Fruit fly (Drosophila melanogaster) whole organism, embryonic: ENCODE results near the gene CG33986.
A peak's percentile ranks its signal among the peaks of the same experiment; 100 is the strongest.

Source experiments
- ATbp ChIP-seq: fragments of 200-800 bp; sonication (Bioruptor generic); optimal IDR thresholded peaks from 2 replicates; lab custom pipeline; 2017; ENCODE audit warnings: missing biosample characterization, mild to moderate bottlenecking, missing genetic modification characterization, missing genetic modification reagents
- CG11456 ChIP-seq: fragments of 200-800 bp; sonication (Bioruptor generic); IDR thresholded peaks from 3 replicates; pipeline ENCODE4 v1.3.6; 2022; ENCODE audit warnings: missing biosample characterization, missing genetic modification characterization
- CG13296 ChIP-seq: fragments of 200-800 bp; sonication (Bioruptor generic); optimal IDR thresholded peaks from 3 replicates; lab custom pipeline; 2018; ENCODE audit warnings: missing biosample characterization, mild to moderate bottlenecking, missing genetic modification characterization
- CG13894 ChIP-seq: fragments of 200-800 bp; sonication (Bioruptor generic); optimal IDR thresholded peaks from 3 replicates; lab custom pipeline; 2018; ENCODE audit warnings: missing biosample characterization, mild to moderate bottlenecking, missing genetic modification characterization, moderate library complexity
- CG2199 ChIP-seq: fragments of 200-800 bp; sonication (Bioruptor generic); IDR thresholded peaks from 3 replicates; pipeline ENCODE4 v1.3.6; 2022; ENCODE audit warnings: missing biosample characterization, missing genetic modification characterization
- CG30431 ChIP-seq: fragments of 200-800 bp; sonication (Bioruptor generic); optimal IDR thresholded peaks from 2 replicates; lab custom pipeline; 2017; ENCODE audit warnings: missing biosample characterization, missing genetic modification characterization
- CG3065 ChIP-seq: fragments of 200-800 bp; sonication (Bioruptor generic); optimal IDR thresholded peaks from 2 replicates; lab custom pipeline; 2016; ENCODE audit warnings: missing biosample characterization, missing genetic modification characterization
- CG31441 ChIP-seq: fragments of 200-800 bp; sonication (Bioruptor generic); IDR thresholded peaks from 2 replicates; pipeline ENCODE4 v1.3.6; 2022; ENCODE audit warnings: missing biosample characterization, missing genetic modification characterization
- CG3163 ChIP-seq: fragments of 200-800 bp; sonication (Bioruptor generic); optimal IDR thresholded peaks from 3 replicates; lab custom pipeline; 2016; ENCODE audit warnings: missing biosample characterization, missing genetic modification characterization
- CG32772 ChIP-seq: fragments of 200-800 bp; sonication (Bioruptor generic); IDR thresholded peaks from 2 replicates; pipeline ENCODE4 v1.3.6; 2022; ENCODE audit warnings: missing biosample characterization, missing genetic modification characterization
- CG5180 ChIP-seq: fragments of 200-800 bp; sonication (Bioruptor generic); optimal IDR thresholded peaks from 3 replicates; lab custom pipeline; 2017; ENCODE audit warnings: missing biosample characterization, missing genetic modification characterization, mild to moderate bottlenecking, moderate library complexity, missing genetic modification reagents
- CG6175 ChIP-seq: fragments of 200-800 bp; sonication (Bioruptor generic); IDR thresholded peaks from 3 replicates; pipeline ENCODE4 v1.3.6; 2022; ENCODE audit warnings: missing biosample characterization, missing genetic modification characterization
- CG6272 ChIP-seq: fragments of 200-800 bp; sonication (Bioruptor generic); IDR thresholded peaks from 2 replicates; pipeline ENCODE4 v1.3.6; 2022; ENCODE audit warnings: missing biosample characterization, missing genetic modification characterization
- CG8924 ChIP-seq: fragments of 200-800 bp; optimal IDR thresholded peaks from 3 replicates; lab custom pipeline; 2019; ENCODE audit warnings: missing biosample characterization, mild to moderate bottlenecking, missing genetic modification characterization, moderate library complexity
- Dad ChIP-seq: fragments of 200-800 bp; sonication (Bioruptor generic); optimal IDR thresholded peaks from 3 replicates; lab custom pipeline; 2016; ENCODE audit warnings: missing biosample characterization, missing genetic modification characterization
- Gug ChIP-seq: fragments of 200-800 bp; sonication (Bioruptor generic); IDR thresholded peaks from 4 replicates; pipeline ENCODE4 v1.3.6; 2022; ENCODE audit warnings: missing biosample characterization, missing genetic modification characterization
- Hr78 ChIP-seq, 2 experiments: fragments of 200-800 bp in 1 of 2; fragments of >200 bp in 1 of 2; sonication (Bioruptor generic) in 1 of 2; optimal IDR thresholded peaks; 2 replicates each; lab custom pipeline; 2017 to 2019; ENCODE audit warnings: missing biosample characterization in 2 of 2, missing genetic modification characterization in 2 of 2, mild to moderate bottlenecking in 1 of 2, moderate library complexity in 1 of 2
- MBD-R2 ChIP-seq: fragments of 200-800 bp; sonication (Bioruptor generic); IDR thresholded peaks from 2 replicates; pipeline ENCODE4 v1.3.6; 2022; ENCODE audit warnings: missing biosample characterization, missing genetic modification characterization
- Nf-YB ChIP-seq: fragments of 200-800 bp; sonication (Bioruptor generic); optimal IDR thresholded peaks from 3 replicates; lab custom pipeline; 2019; ENCODE audit warnings: missing biosample characterization, mild to moderate bottlenecking, missing genetic modification characterization, moderate library complexity
- Nf-YC ChIP-seq: fragments of 200-800 bp; optimal IDR thresholded peaks from 3 replicates; lab custom pipeline; 2019; ENCODE audit warnings: missing biosample characterization, mild to moderate bottlenecking, missing genetic modification characterization, moderate library complexity
- Scr ChIP-seq: fragments of 200-800 bp; sonication (Bioruptor generic); IDR thresholded peaks from 2 replicates; pipeline ENCODE4 v1.3.6; 2022; ENCODE audit warnings: missing biosample characterization, missing genetic modification characterization; ENCODE audit not compliant: partially characterized antibody
- Six4 ChIP-seq: fragments of 200-800 bp; sonication (Bioruptor generic); optimal IDR thresholded peaks from 2 replicates; lab custom pipeline; 2016; ENCODE audit warnings: missing biosample characterization, missing genetic modification characterization
- Trl ChIP-seq, 3 experiments: fragments of >200 bp in 2 of 3; fragments of 200-800 bp in 1 of 3; sonication (Bioruptor generic) in 1 of 3; optimal IDR thresholded peaks; 2 replicates in 1 of 3; 3 replicates in 2 of 3; lab custom pipeline; 2016 to 2017; ENCODE audit warnings: missing biosample characterization in 1 of 3, missing genetic modification characterization in 1 of 3
- Xbp1 ChIP-seq: fragments of 200-800 bp; sonication (Bioruptor generic); optimal IDR thresholded peaks from 3 replicates; lab custom pipeline; 2016; ENCODE audit warnings: missing biosample characterization, mild to moderate bottlenecking, missing genetic modification characterization
- abd-A ChIP-seq: fragments of 200-800 bp; sonication (Bioruptor generic); optimal IDR thresholded peaks from 3 replicates; lab custom pipeline; 2019; ENCODE audit warnings: missing biosample characterization, mild to moderate bottlenecking, missing genetic modification characterization, moderate library complexity
- ara ChIP-seq: fragments of 200-800 bp; sonication (Bioruptor generic); IDR thresholded peaks from 2 replicates; pipeline ENCODE4 v1.3.6; 2022; ENCODE audit warnings: missing biosample characterization, missing genetic modification characterization
- cad ChIP-seq: fragments of >200 bp; optimal IDR thresholded peaks from 2 replicates; lab custom pipeline; 2017; ENCODE audit warnings: missing biosample characterization, missing genetic modification characterization
- cg ChIP-seq: fragments of 200-800 bp; sonication (Bioruptor generic); optimal IDR thresholded peaks from 3 replicates; lab custom pipeline; 2019; ENCODE audit warnings: missing biosample characterization, mild to moderate bottlenecking, missing genetic modification characterization, moderate library complexity
- croc ChIP-seq: fragments of 200-800 bp; sonication (Bioruptor generic); conservative IDR thresholded peaks from 3 replicates; pipeline ENCODE4 v1.3.6; 2022; ENCODE audit warnings: missing biosample characterization, missing genetic modification characterization
- dpn ChIP-seq, 2 experiments: fragments of 200-800 bp; sonication (Bioruptor generic); optimal IDR thresholded peaks; 3 replicates each; lab custom pipeline; 2016; ENCODE audit warnings: missing biosample characterization in 2 of 2, missing genetic modification characterization in 2 of 2
- en ChIP-seq: fragments of 200-800 bp; sonication (Bioruptor generic); optimal IDR thresholded peaks from 2 replicates; lab custom pipeline; 2016; ENCODE audit warnings: missing biosample characterization, missing genetic modification characterization
- esg ChIP-seq: fragments of 200-800 bp; sonication (Bioruptor generic); conservative IDR thresholded peaks from 2 replicates; pipeline ENCODE4 v1.3.6; 2022; ENCODE audit warnings: missing biosample characterization, missing genetic modification characterization
- exex ChIP-seq: fragments of 200-800 bp; sonication (Bioruptor generic); optimal IDR thresholded peaks from 4 replicates; lab custom pipeline; 2018; ENCODE audit warnings: missing biosample characterization, mild to moderate bottlenecking, missing genetic modification characterization, moderate library complexity
- gcm2 ChIP-seq: fragments of 200-800 bp; sonication (Bioruptor generic); optimal IDR thresholded peaks from 2 replicates; lab custom pipeline; 2016; ENCODE audit warnings: missing biosample characterization, missing genetic modification characterization
- kah ChIP-seq: fragments of 200-800 bp; sonication (Bioruptor generic); optimal IDR thresholded peaks from 2 replicates; lab custom pipeline; 2018; ENCODE audit warnings: missing biosample characterization, mild to moderate bottlenecking, missing genetic modification characterization
- kni ChIP-seq: fragments of 200-800 bp; sonication (Bioruptor generic); optimal IDR thresholded peaks from 3 replicates; lab custom pipeline; 2017; ENCODE audit warnings: mild to moderate bottlenecking, missing biosample characterization, missing genetic modification reagents, missing genetic modification characterization
- lmd ChIP-seq: fragments of 200-800 bp; sonication (Bioruptor generic); IDR thresholded peaks from 2 replicates; pipeline ENCODE4 v1.3.6; 2022; ENCODE audit warnings: missing biosample characterization, missing genetic modification characterization
- mld ChIP-seq: fragments of 200-800 bp; sonication (Bioruptor generic); IDR thresholded peaks from 3 replicates; pipeline ENCODE4 v1.3.6; 2022; ENCODE audit warnings: missing biosample characterization, missing genetic modification characterization; ENCODE audit not compliant: partially characterized antibody
- nerfin-1 ChIP-seq: fragments of 200-800 bp; sonication (Bioruptor generic); optimal IDR thresholded peaks from 3 replicates; lab custom pipeline; 2019; ENCODE audit warnings: missing biosample characterization, mild to moderate bottlenecking, missing genetic modification characterization, moderate library complexity
- nerfin-2 ChIP-seq: fragments of 200-800 bp; sonication (Bioruptor generic); IDR thresholded peaks from 2 replicates; pipeline ENCODE4 v1.3.6; 2022; ENCODE audit warnings: missing biosample characterization, missing genetic modification characterization; ENCODE audit not compliant: partially characterized antibody
- nom ChIP-seq: fragments of 200-800 bp; sonication (Bioruptor generic); optimal IDR thresholded peaks from 2 replicates; lab custom pipeline; 2017; ENCODE audit warnings: missing biosample characterization, missing genetic modification characterization, mild to moderate bottlenecking, moderate library complexity, missing genetic modification reagents
- pnt ChIP-seq: fragments of 200-800 bp; sonication (Bioruptor generic); optimal IDR thresholded peaks from 3 replicates; lab custom pipeline; 2016; ENCODE audit warnings: missing biosample characterization, missing genetic modification characterization
- run ChIP-seq: fragments of 200-800 bp; sonication (Bioruptor generic); optimal IDR thresholded peaks from 3 replicates; lab custom pipeline; 2018; ENCODE audit warnings: missing biosample characterization, mild to moderate bottlenecking, missing genetic modification characterization
- scrt ChIP-seq: fragments of 200-800 bp; sonication (Bioruptor generic); optimal IDR thresholded peaks from 2 replicates; lab custom pipeline; 2018; ENCODE audit warnings: missing biosample characterization, mild to moderate bottlenecking, missing genetic modification characterization, moderate library complexity
- sens ChIP-seq: fragments of 200-800 bp; sonication (Bioruptor generic); peaks from one replicate; lab custom pipeline; 2016; ENCODE audit warnings: missing biosample characterization, missing genetic modification characterization
- sqz ChIP-seq: fragments of 200-800 bp; sonication (Bioruptor generic); optimal IDR thresholded peaks from 3 replicates; lab custom pipeline; 2018; ENCODE audit warnings: missing biosample characterization, mild to moderate bottlenecking, missing genetic modification characterization
- ssp ChIP-seq: fragments of 200-800 bp; sonication (Bioruptor generic); IDR thresholded peaks from 2 replicates; pipeline ENCODE4 v1.3.6; 2022; ENCODE audit warnings: missing biosample characterization, missing genetic modification characterization
- twi ChIP-seq: fragments of 200-800 bp; optimal IDR thresholded peaks from 2 replicates; lab custom pipeline; 2019; ENCODE audit warnings: missing biosample characterization, mild to moderate bottlenecking, missing genetic modification characterization, moderate library complexity
- tx ChIP-seq: fragments of 200-800 bp; sonication (Bioruptor generic); optimal IDR thresholded peaks from 2 replicates; lab custom pipeline; 2016; ENCODE audit warnings: missing biosample characterization, missing genetic modification characterization
- zfh1 ChIP-seq: fragments of 200-800 bp; sonication (Bioruptor generic); IDR thresholded peaks from 3 replicates; pipeline ENCODE4 v1.3.6; 2022; ENCODE audit warnings: missing biosample characterization, missing genetic modification characterization

The CG33986 gene

DNA sequence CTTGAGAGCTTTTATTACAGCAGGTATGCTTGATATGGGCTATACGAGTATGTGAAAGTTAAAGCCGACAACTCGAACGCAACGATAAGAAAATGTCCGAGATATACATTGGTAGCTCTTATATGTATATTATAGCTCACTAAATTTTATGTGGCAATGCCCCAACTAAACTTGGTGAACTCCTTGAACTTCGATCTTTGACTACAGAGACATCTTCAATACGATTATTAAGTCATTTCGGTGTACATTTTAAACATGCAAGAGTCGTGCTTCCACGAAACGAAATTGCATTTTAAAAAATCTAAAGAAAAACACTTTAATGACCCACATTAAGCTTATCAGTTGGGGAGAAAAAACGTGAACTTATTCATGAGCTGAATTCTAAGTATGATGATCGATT is 11.5 kb upstream of the CG33986 start:
- TF ChIP-seq cad (GFP tag; lab: Kevin White, UChicago) (no peak), mld (no peak), Gug (GFP tag; lab: Robert Waterston, UW) (no peak), CG2199 (GFP tag; lab: Robert Waterston, UW) (peak; percentile 70; the same call in 2 of the 3 replicates), ssp (no peak), CG31441 (GFP tag; lab: Robert Waterston, UW) (no peak), run (tag; lab: Kevin White, UChicago) (no peak), Hr78 (GFP tag; optimal IDR thresholded peaks at IDR 0.05; lab: Kevin White, UChicago) (peak in 1 of 2 experiments; percentile 65), nerfin-2 (GFP tag; lab: Robert Waterston, UW) (no peak), Six4 (GFP tag; lab: Kevin White, UChicago) (no peak), lmd (GFP tag; lab: Robert Waterston, UW) (no peak), CG8924 (tag; lab: Kevin White, UChicago) (no peak), CG5180 (GFP tag; lab: Kevin White, UChicago) (no peak), exex (tag; lab: Kevin White, UChicago) (peak; percentile 35)
- TF ChIP-seq, all 482 proteins: peak for 3

DNA sequence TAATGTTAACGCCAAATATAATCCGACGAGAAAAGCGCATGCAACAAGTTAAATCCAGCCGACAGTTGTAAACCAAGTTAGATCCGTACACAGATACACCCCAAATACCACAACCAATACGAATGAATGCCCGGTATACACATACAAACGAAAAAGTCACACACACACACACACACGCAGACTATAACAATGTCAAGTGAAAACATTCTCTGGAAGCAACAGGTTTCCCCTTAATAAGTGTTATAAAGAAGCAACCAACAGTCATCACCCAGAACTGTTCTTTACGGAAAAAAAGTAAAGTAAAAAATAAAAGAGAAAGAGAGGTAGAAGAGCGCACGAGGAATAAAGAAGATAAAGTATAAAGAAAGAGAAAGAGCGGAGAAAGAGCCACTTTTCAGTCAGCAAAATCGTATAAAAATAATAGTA is 10.8 kb upstream of the CG33986 start:
- TF ChIP-seq CG13296 (GFP tag; lab: Kevin White, UChicago) (no peak), kah (GFP tag; lab: Kevin White, UChicago) (peak; percentile 83), CG13894 (tag; lab: Kevin White, UChicago) (peak; percentile 5), scrt (GFP tag; lab: Kevin White, UChicago) (peak; percentile 95), ATbp (GFP tag; lab: Kevin White, UChicago) (no peak), CG3163 (GFP tag; lab: Kevin White, UChicago) (peak; percentile 75), CG5180 (GFP tag; lab: Kevin White, UChicago) (peak; percentile 54), CG30431 (GFP tag; lab: Kevin White, UChicago) (no peak), CG6272 (GFP tag; lab: Robert Waterston, UW) (no peak), Dad (no peak), Scr (GFP tag; lab: Robert Waterston, UW) (no peak), dpn (GFP tag; optimal IDR thresholded peaks at IDR 0.05; lab: Kevin White, UChicago) (no peak), nerfin-1 (tag; lab: Kevin White, UChicago) (peak; percentile 53), sens (GFP tag; lab: Kevin White, UChicago) (peak; percentile 38), nom (GFP tag; lab: Kevin White, UChicago) (peak; percentile 52), esg (no peak), MBD-R2 (GFP tag; lab: Robert Waterston, UW) (no peak), sqz (GFP tag; lab: Kevin White, UChicago) (peak; percentile 56), Xbp1 (GFP tag; lab: Kevin White, UChicago) (no peak), twi (tag; lab: Kevin White, UChicago) (no peak), CG32772 (GFP tag; lab: Robert Waterston, UW) (no peak), Nf-YC (tag; lab: Kevin White, UChicago) (peak; percentile 42), tx (GFP tag; lab: Kevin White, UChicago) (no peak), abd-A (tag; lab: Kevin White, UChicago) (peak; percentile 56), CG11456 (GFP tag; lab: Robert Waterston, UW) (no peak), CG6175 (GFP tag; lab: Robert Waterston, UW) (no peak), zfh1 (GFP tag; lab: Robert Waterston, UW) (0 out of 3 replicates have a peak, but pooled peaks have one; percentile 16), kni (GFP tag; lab: Kevin White, UChicago) (peak; percentile 70), croc (GFP tag; lab: Robert Waterston, UW) (no peak), ara (GFP tag; lab: Robert Waterston, UW) (no peak), pnt (GFP tag; lab: Kevin White, UChicago) (no peak), CG3065 (no peak), en (no peak), cg (GFP tag; lab: Kevin White, UChicago) (peak; percentile 86), Nf-YB (GFP tag; lab: Kevin White, UChicago) (peak; percentile 47), gcm2 (GFP tag; lab: Kevin White, UChicago) (no peak), Trl (optimal IDR thresholded peaks at IDR 0.05; lab: Kevin White, UChicago) (peak; percentile 53 to 57), Trl (GFP tag; optimal IDR thresholded peaks at IDR 0.05; lab: Kevin White, UChicago) (no peak)
